Worm (Caenorhabditis elegans) whole organism, mixed stage, embryonic: ENCODE results near the gene H40L08.9.

Experiments used
- M03D4.4 ChIP-seq: sonication (generic microtip); optimal IDR thresholded peaks from 2 replicates; lab custom pipeline; 2017; ENCODE audit warnings: mild to moderate bottlenecking, missing genetic modification characterization, missing compliant biosample characterization
- bed-3 ChIP-seq: fragments of 200-800 bp; sonication (Bioruptor generic); optimal IDR thresholded peaks from 3 replicates; lab custom pipeline; 2018; ENCODE audit warnings: mild to moderate bottlenecking, missing genetic modification characterization, moderate library complexity, missing compliant biosample characterization
- lin-13 ChIP-seq: fragments of 150-350 bp; optimal IDR thresholded peaks from 2 replicates; lab custom pipeline; 2014; ENCODE audit warnings: missing biosample characterization, missing genetic modification characterization
- lsy-2 ChIP-seq: fragments of 150-350 bp; optimal IDR thresholded peaks from 2 replicates; lab custom pipeline; 2014; ENCODE audit warnings: missing biosample characterization, missing genetic modification characterization
- mep-1 ChIP-seq: fragments of 150-350 bp; optimal IDR thresholded peaks from 2 replicates; lab custom pipeline; 2017; ENCODE audit warnings: missing biosample characterization, missing genetic modification reagents, missing genetic modification characterization, inconsistent platforms
- mls-2 ChIP-seq: sonication (generic microtip); optimal IDR thresholded peaks from 2 replicates; lab custom pipeline; 2016; ENCODE audit warnings: mild to moderate bottlenecking, missing genetic modification characterization, moderate library complexity, missing compliant biosample characterization
- nhr-12 ChIP-seq: fragments of 150-350 bp; optimal IDR thresholded peaks from 2 replicates; lab custom pipeline; 2014; ENCODE audit warnings: missing biosample characterization, missing genetic modification characterization
- nhr-2 ChIP-seq: fragments of 150-350 bp; optimal IDR thresholded peaks from 2 replicates; lab custom pipeline; 2014; ENCODE audit warnings: missing biosample characterization, missing genetic modification characterization
- nhr-28 ChIP-seq: fragments of 150-350 bp; optimal IDR thresholded peaks from 2 replicates; lab custom pipeline; 2014; ENCODE audit warnings: missing biosample characterization, missing genetic modification characterization
- nhr-76 ChIP-seq: sonication (generic microtip); optimal IDR thresholded peaks from 2 replicates; lab custom pipeline; 2017; ENCODE audit warnings: missing biosample characterization, missing genetic modification characterization
- pha-4 ChIP-seq: fragments of 150-350 bp; optimal IDR thresholded peaks from 2 replicates; lab custom pipeline; 2018; ENCODE audit warnings: missing biosample characterization, missing genetic modification reagents, missing genetic modification characterization
- snpc-4 ChIP-seq: fragments of 150-350 bp; optimal IDR thresholded peaks from 2 replicates; lab custom pipeline; 2014; ENCODE audit warnings: missing biosample characterization, missing genetic modification characterization
- unc-39 ChIP-seq: fragments of 150-350 bp; optimal IDR thresholded peaks from 2 replicates; lab custom pipeline; 2014; ENCODE audit warnings: missing biosample characterization, missing genetic modification characterization
- unc-62 ChIP-seq: fragments of 150-350 bp; optimal IDR thresholded peaks from 2 replicates; lab custom pipeline; 2014; ENCODE audit warnings: missing biosample characterization, missing genetic modification reagents, missing genetic modification characterization

- TF ChIP-seq unc-62 (GFP tag; lab: Kevin White, UChicago), result no peak
- no peak for TF ChIP-seq nhr-28 (tag; lab: Kevin White, UChicago)
- no peak for TF ChIP-seq M03D4.4 (tag; lab: Kevin White, UChicago)
- TF ChIP-seq nhr-76 (tag; lab: Kevin White, UChicago), result no peak
- TF ChIP-seq bed-3 (GFP tag; lab: Kevin White, UChicago), result no peak
- TF ChIP-seq mep-1 (tag; lab: Kevin White, UChicago), result no peak
- no peak for TF ChIP-seq nhr-2 (tag; lab: Kevin White, UChicago)
- no peak for TF ChIP-seq lin-13
- TF ChIP-seq pha-4 (tag; lab: Kevin White, UChicago), result no peak
- TF ChIP-seq lsy-2 (tag; lab: Kevin White, UChicago), result no peak
- no peak for TF ChIP-seq nhr-12
- no peak for TF ChIP-seq snpc-4 (tag; lab: Kevin White, UChicago)
- TF ChIP-seq mls-2 (tag; lab: Kevin White, UChicago), result no peak
- TF ChIP-seq unc-39, result no peak
Observed at ce11 chrX:15081486-15081885, 5.2 kb upstream of the H40L08.9 start.
